Worm (Caenorhabditis elegans) whole organism, young adult: ENCODE data around the gene F49F1.14.
"Not testable (repeated sequence)": the region's sequence is repeated elsewhere in the genome, so short reads cannot be mapped to it uniquely, and the experiment has no call there.

Experiments
- F22D6.2 ChIP-seq: sonication (generic microtip); optimal IDR thresholded peaks from 2 replicates; lab custom pipeline; 2016; ENCODE audit warnings: mild to moderate bottlenecking, missing genetic modification characterization, missing compliant biosample characterization
- F23B12.7 ChIP-seq: sonication (generic microtip); optimal IDR thresholded peaks from 2 replicates; lab custom pipeline; 2017; ENCODE audit warnings: missing genetic modification characterization, mild to moderate bottlenecking, missing compliant biosample characterization, antibody characterized with exemption, moderate library complexity; ENCODE audit not compliant: insufficient read depth
- F39B2.1 ChIP-seq: fragments of 200-800 bp; sonication (Bioruptor generic); IDR thresholded peaks from 2 replicates; pipeline ENCODE4 v1.3.6; 2022; ENCODE audit warnings: missing genetic modification reagents, missing genetic modification characterization, missing compliant biosample characterization
- F55B11.4 ChIP-seq: sonication (generic microtip); optimal IDR thresholded peaks from 2 replicates; lab custom pipeline; 2016; ENCODE audit warnings: missing compliant biosample characterization, missing genetic modification characterization, borderline replicate concordance; ENCODE audit not compliant: insufficient read depth
- F57C9.4 ChIP-seq: sonication (generic microtip); optimal IDR thresholded peaks from 2 replicates; lab custom pipeline; 2017; ENCODE audit warnings: mild to moderate bottlenecking, missing genetic modification characterization, missing compliant biosample characterization
- T07F8.4 ChIP-seq: sonication (generic microtip); optimal IDR thresholded peaks from 2 replicates; lab custom pipeline; 2016; ENCODE audit warnings: mild to moderate bottlenecking, missing genetic modification characterization, moderate library complexity, missing compliant biosample characterization
- Y53F4B.3 ChIP-seq: fragments of 200-800 bp; sonication (Bioruptor generic); IDR thresholded peaks from 2 replicates; pipeline ENCODE4 v1.3.6; 2022; ENCODE audit warnings: missing genetic modification reagents, missing genetic modification characterization, missing compliant biosample characterization
- ZK185.1 ChIP-seq: sonication (generic microtip); optimal IDR thresholded peaks from 2 replicates; lab custom pipeline; 2016; ENCODE audit warnings: mild to moderate bottlenecking, missing genetic modification characterization, missing compliant biosample characterization; ENCODE audit not compliant: poor library complexity, severe bottlenecking
- atf-7 ChIP-seq: sonication (generic microtip); optimal IDR thresholded peaks from 2 replicates; lab custom pipeline; 2017; ENCODE audit warnings: mild to moderate bottlenecking, missing genetic modification characterization, missing compliant biosample characterization
- bed-2 ChIP-seq: fragments of 200-800 bp; sonication (Bioruptor generic); IDR thresholded peaks from 2 replicates; pipeline ENCODE4 v1.3.6; 2022; ENCODE audit warnings: missing genetic modification reagents, missing genetic modification characterization, missing compliant biosample characterization
- ceh-100 ChIP-seq: fragments of 200-800 bp; sonication (Bioruptor generic); IDR thresholded peaks from 2 replicates; pipeline ENCODE4 v1.3.6; 2022; ENCODE audit warnings: missing genetic modification reagents, missing genetic modification characterization, missing compliant biosample characterization
- chd-7 ChIP-seq: sonication (generic microtip); optimal IDR thresholded peaks from 2 replicates; lab custom pipeline; 2016; ENCODE audit warnings: mild to moderate bottlenecking, missing genetic modification characterization, moderate library complexity, missing compliant biosample characterization
- dpl-1 ChIP-seq: fragments of 150-350 bp; optimal IDR thresholded peaks from 2 replicates; lab custom pipeline; 2014; ENCODE audit warnings: missing biosample characterization, missing genetic modification reagents, missing genetic modification characterization
- egl-44 ChIP-seq: fragments of 200-800 bp; sonication (Bioruptor generic); IDR thresholded peaks from 2 replicates; pipeline ENCODE4 v1.3.6; 2022; ENCODE audit warnings: missing genetic modification reagents, missing genetic modification characterization, missing compliant biosample characterization
- gei-17 ChIP-seq: fragments of 200-800 bp; sonication (Bioruptor generic); optimal IDR thresholded peaks from 2 replicates; lab custom pipeline; 2018; ENCODE audit warnings: mild to moderate bottlenecking, missing genetic modification characterization, missing compliant biosample characterization
- hlh-12 ChIP-seq: sonication (generic microtip); optimal IDR thresholded peaks from 2 replicates; lab custom pipeline; 2016; ENCODE audit warnings: missing genetic modification characterization, missing compliant biosample characterization
- lin-26 ChIP-seq: fragments of 200-800 bp; sonication (Bioruptor generic); IDR thresholded peaks from 2 replicates; pipeline ENCODE4 v1.3.6; 2022; ENCODE audit warnings: missing genetic modification reagents, missing genetic modification characterization, missing compliant biosample characterization
- lin-40 ChIP-seq: sonication (generic microtip); optimal IDR thresholded peaks from 2 replicates; lab custom pipeline; 2016; ENCODE audit warnings: missing genetic modification characterization, mild to moderate bottlenecking, missing compliant biosample characterization, missing genotype, missing genetic modification reagents
- lsy-27 ChIP-seq: sonication (generic microtip); optimal IDR thresholded peaks from 2 replicates; lab custom pipeline; 2017; ENCODE audit warnings: missing genetic modification characterization, mild to moderate bottlenecking, missing compliant biosample characterization, antibody characterized with exemption, missing genotype, borderline replicate concordance; ENCODE audit not compliant: insufficient read depth
- madf-10 ChIP-seq: sonication (generic microtip); optimal IDR thresholded peaks from 2 replicates; lab custom pipeline; 2016; ENCODE audit warnings: mild to moderate bottlenecking, missing genetic modification characterization, missing compliant biosample characterization
- madf-3 ChIP-seq: fragments of 200-800 bp; sonication (Bioruptor generic); IDR thresholded peaks from 2 replicates; pipeline ENCODE4 v1.3.6; 2022; ENCODE audit warnings: missing genetic modification reagents, missing genetic modification characterization, missing compliant biosample characterization
- madf-6 ChIP-seq: fragments of 200-800 bp; sonication (Bioruptor generic); IDR thresholded peaks from 2 replicates; pipeline ENCODE4 v1.3.6; 2022; ENCODE audit warnings: missing genetic modification reagents, missing genetic modification characterization, missing compliant biosample characterization
- nhr-80 ChIP-seq: sonication (generic microtip); optimal IDR thresholded peaks from 2 replicates; lab custom pipeline; 2016; ENCODE audit warnings: missing genetic modification characterization, missing compliant biosample characterization
- repo-1 ChIP-seq: sonication (generic microtip); optimal IDR thresholded peaks from 2 replicates; lab custom pipeline; 2017; ENCODE audit warnings: mild to moderate bottlenecking, missing genetic modification characterization, missing compliant biosample characterization
- rpc-1 ChIP-seq, 2 experiments: fragments of 150-350 bp in 1 of 2; sonication (generic microtip) in 1 of 2; optimal IDR thresholded peaks; 2 replicates each; lab custom pipeline; 2014 to 2018; ENCODE audit warnings: missing biosample characterization in 1 of 2, missing genetic modification characterization in 1 of 2, missing genetic modification reagents in 1 of 2, missing genotype in 1 of 2
- snpc-1.1 ChIP-seq: sonication (generic microtip); optimal IDR thresholded peaks from 2 replicates; lab custom pipeline; 2017; ENCODE audit warnings: missing genetic modification characterization, mild to moderate bottlenecking, missing compliant biosample characterization, antibody characterized with exemption, moderate library complexity, missing genotype, missing genetic modification reagents; ENCODE audit not compliant: insufficient read depth
- sptf-2 ChIP-seq: fragments of 200-800 bp; sonication (Bioruptor generic); optimal IDR thresholded peaks from 2 replicates; lab custom pipeline; 2018; ENCODE audit warnings: mild to moderate bottlenecking, missing genetic modification characterization, missing compliant biosample characterization
- tbx-9 ChIP-seq: sonication (generic microtip); optimal IDR thresholded peaks from 2 replicates; lab custom pipeline; 2016; ENCODE audit warnings: borderline replicate concordance, missing genetic modification characterization, inconsistent platforms, missing compliant biosample characterization
- unc-130 ChIP-seq: sonication (generic microtip); optimal IDR thresholded peaks from 2 replicates; lab custom pipeline; 2016; ENCODE audit warnings: missing genetic modification reagents, missing genetic modification characterization, missing compliant biosample characterization
- unc-62 ChIP-seq: fragments of 150-350 bp; optimal IDR thresholded peaks from 2 replicates; lab custom pipeline; 2014; ENCODE audit warnings: missing biosample characterization, missing genetic modification reagents, missing genetic modification characterization
- ztf-18 ChIP-seq: sonication (generic microtip); optimal IDR thresholded peaks from 2 replicates; lab custom pipeline; 2016; ENCODE audit warnings: missing genotype, mild to moderate bottlenecking, missing genetic modification characterization, missing compliant biosample characterization

The F49F1.14 gene

DNA sequence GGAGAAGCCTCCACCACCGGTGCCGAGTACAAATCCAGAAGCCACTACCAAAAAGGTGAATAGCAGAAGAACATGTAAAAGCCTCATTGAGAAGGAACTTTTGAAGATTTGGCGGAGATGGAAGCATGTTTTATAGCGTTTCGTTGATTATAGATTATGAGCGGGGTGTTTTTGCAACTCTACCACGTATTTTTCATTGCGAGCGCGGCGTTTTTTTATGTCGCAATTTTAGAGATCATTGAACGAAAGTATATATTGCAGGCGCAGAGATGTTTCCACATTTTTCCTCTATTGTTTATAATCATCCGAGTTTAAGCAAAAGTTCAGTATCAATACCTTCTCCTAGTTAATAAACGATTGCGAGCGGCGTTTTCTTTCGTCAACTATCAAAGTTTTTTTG is 23.5 kb upstream of the F49F1.14 start, which contains the start of gene F49F1.17:
TSS of gene F49F1.17 (minus strand) at position 101 of the 400 bp plus-strand sequence.
- TF ChIP-seq sptf-2 (no peak), lsy-27 (tag; lab: Kevin White, UChicago) (no peak), dpl-1 (no peak), bed-2 (no peak), unc-130 (GFP tag; lab: Kevin White, UChicago) (no peak), egl-44 (GFP tag; lab: Robert Waterston, UW) (no peak), snpc-1.1 (no peak), F39B2.1 (GFP tag; lab: Robert Waterston, UW) (no peak), rpc-1 (optimal IDR thresholded peaks at IDR 0.05; lab: Kevin White, UChicago) (no peak), rpc-1 (tag; optimal IDR thresholded peaks at IDR 0.05; lab: Kevin White, UChicago) (no peak), lin-40 (tag; lab: Kevin White, UChicago) (no peak), madf-3 (no peak), lin-26 (GFP tag; lab: Robert Waterston, UW) (no peak), F57C9.4 (tag; lab: Kevin White, UChicago) (no peak), ceh-100 (GFP tag; lab: Robert Waterston, UW) (no peak), repo-1 (no peak)

DNA sequence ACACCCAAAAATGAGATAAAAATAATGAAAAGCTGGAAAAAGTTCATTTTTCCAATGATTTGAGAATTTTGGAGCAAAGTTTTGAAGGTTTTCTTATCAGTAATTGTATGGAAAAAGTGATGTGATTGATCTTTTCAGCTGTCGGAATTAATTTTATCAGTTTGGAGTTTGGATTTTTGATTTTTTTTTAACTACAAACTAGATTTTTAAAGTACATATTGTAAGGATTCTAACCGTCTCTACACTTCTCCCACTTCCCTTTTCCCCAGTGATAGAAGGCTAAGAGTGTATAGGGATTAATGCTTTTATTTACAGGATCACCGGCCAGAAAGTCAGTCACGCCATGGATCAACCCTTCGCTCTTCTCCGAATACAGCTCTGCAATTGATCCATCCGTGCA is 13.4 kb upstream of the F49F1.14 start, which contains the start of gene F49F1.7:
TSS of gene F49F1.7 (minus strand) at position 101 of the 400 bp plus-strand sequence.
- not testable (repeated sequence) for TF ChIP-seq T07F8.4 (tag; lab: Kevin White, UChicago); gei-17 (GFP tag; lab: Kevin White, UChicago); tbx-9 (tag; lab: Kevin White, UChicago)

DNA sequence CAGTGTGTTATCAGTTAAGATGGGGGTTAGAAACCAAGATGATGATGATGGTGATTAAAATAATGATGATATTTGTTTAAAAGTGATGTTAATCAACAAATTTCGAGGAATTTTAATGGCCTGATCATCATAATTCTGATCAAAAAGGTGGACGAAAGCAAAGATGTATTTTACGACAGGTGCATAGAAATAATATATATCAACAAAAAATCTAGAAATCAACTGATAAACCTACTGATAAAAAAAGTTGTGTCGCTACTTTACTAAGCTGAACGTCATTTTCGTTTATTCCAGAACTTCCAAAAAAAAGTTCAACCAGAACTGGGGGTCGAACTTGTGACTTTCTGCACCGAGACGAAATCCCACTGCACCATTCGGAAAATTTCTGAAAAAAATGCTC is 10.8 kb upstream of the F49F1.14 start, which contains the start of gene mul-1:
TSS of gene mul-1 (minus strand) at position 84 of the 400 bp plus-strand sequence.
- TF ChIP-seq egl-44 (GFP tag; lab: Robert Waterston, UW), result no peak
- peak; percentile 46 for TF ChIP-seq nhr-80

DNA sequence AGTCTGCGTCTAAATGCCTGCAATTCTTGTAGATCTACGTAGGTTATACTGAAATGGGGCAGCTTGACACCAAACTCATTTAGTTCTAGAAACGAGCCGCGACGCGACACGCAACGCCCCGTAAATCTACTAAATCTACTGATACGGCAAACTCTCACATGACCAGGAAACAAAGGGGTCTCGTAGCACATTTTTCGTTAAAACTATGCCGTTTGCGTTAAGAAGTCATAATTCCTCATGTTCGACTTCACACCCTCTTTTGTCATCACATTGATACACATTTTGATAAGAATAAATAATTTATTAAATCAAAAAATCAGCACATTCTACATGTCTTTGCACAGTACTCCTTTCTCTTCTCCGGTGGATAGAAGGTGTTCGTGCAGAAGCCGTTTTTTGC is 8.8 kb upstream of the F49F1.14 start:
- TF ChIP-seq F39B2.1 (GFP tag; lab: Robert Waterston, UW) (no peak), nhr-80 (peak; percentile 19)

DNA sequence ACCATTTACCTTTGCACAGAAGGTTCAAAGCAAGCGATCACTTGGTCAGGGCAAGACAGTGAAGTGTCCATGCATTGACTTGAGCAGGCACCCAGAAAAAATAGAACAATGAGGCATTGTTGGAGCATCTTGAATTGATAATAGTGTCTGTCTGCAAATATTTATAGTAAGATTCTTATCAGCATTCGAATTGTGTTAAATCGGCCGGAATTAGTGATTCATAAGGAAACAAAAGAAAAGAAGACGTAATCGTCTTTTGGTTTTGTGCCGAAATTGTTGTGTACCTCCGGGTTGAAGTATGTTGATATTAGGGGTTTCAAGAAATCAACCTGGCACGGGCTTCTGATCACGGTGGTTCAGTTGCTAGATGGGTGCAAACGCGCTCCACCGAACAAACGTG is 8.0 kb upstream of the F49F1.14 start, which contains the start of gene F49F1.5:
TSS of gene F49F1.5 (minus strand) at position 153 of the 400 bp plus-strand sequence.
- no peak for TF ChIP-seq chd-7 (tag; lab: Kevin White, UChicago)
- no peak for TF ChIP-seq unc-62 (GFP tag; lab: Kevin White, UChicago)
- no peak for TF ChIP-seq madf-6
- TF ChIP-seq F22D6.2 (tag; lab: Kevin White, UChicago), result no peak
- TF ChIP-seq madf-10 (tag; lab: Kevin White, UChicago), result no peak
- TF ChIP-seq ZK185.1 (tag; lab: Kevin White, UChicago), result no peak
- TF ChIP-seq F23B12.7, result no peak
- TF ChIP-seq F55B11.4 (tag; lab: Kevin White, UChicago), result no peak
- no peak for TF ChIP-seq atf-7 (tag; lab: Kevin White, UChicago)
- no peak for TF ChIP-seq Y53F4B.3 (GFP tag; lab: Robert Waterston, UW)

DNA sequence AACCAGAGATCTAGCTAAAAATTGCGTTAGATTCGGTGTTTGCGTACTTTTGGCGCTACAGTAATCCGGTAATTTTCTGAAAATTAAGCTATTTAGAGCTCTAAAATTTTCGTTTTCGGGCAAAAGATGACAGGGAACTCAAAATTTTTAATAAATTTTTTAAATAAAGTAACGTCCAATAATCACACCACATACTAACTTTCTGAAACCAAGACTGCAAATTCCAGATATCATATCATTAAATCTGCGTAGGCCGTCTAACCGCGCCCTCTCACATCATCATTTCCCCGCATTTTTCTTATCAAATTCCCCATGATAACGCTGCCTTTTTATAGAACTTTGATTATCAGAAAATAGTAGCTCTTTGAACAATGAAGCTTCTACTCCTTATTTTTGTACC is 5.1 kb upstream of the F49F1.14 start, which contains the start of gene drd-50:
TSS of gene drd-50 (plus strand) at position 301 of the 400 bp plus-strand sequence.
- no peak for TF ChIP-seq F57C9.4 (tag; lab: Kevin White, UChicago)
- no peak for TF ChIP-seq unc-130 (GFP tag; lab: Kevin White, UChicago)
- no peak for TF ChIP-seq hlh-12 (tag; lab: Kevin White, UChicago)
- TF ChIP-seq ztf-18 (tag; lab: Kevin White, UChicago), result no peak
- TF ChIP-seq nhr-80, result peak; percentile 17
- TF ChIP-seq, all 124 proteins: peak for 1
